Worm (Caenorhabditis elegans) whole organism, L1 larva: ENCODE data around the gene aptf-2.

Source experiments
- C16A3.4 ChIP-seq: fragments of 150-350 bp; optimal IDR thresholded peaks from 2 replicates; lab custom pipeline; 2014; ENCODE audit warnings: missing biosample characterization, missing genetic modification characterization
- C34B4.2 ChIP-seq: sonication (generic microtip); optimal IDR thresholded peaks from 2 replicates; lab custom pipeline; 2017; ENCODE audit warnings: mild to moderate bottlenecking, missing genetic modification characterization, missing compliant biosample characterization
- Y116A8C.19 ChIP-seq: sonication (generic microtip); optimal IDR thresholded peaks from 2 replicates; lab custom pipeline; 2016; ENCODE audit warnings: missing compliant biosample characterization, missing genetic modification characterization, borderline replicate concordance
- aha-1 ChIP-seq: fragments of 150-350 bp; optimal IDR thresholded peaks from 2 replicates; lab custom pipeline; 2014; ENCODE audit warnings: missing biosample characterization, missing genetic modification characterization
- alr-1 ChIP-seq: fragments of 200-800 bp; sonication (Bioruptor generic); optimal IDR thresholded peaks from 2 replicates; lab custom pipeline; 2018; ENCODE audit warnings: borderline replicate concordance, mild to moderate bottlenecking, missing genetic modification characterization, missing compliant biosample characterization
- aly-2 ChIP-seq: fragments of 150-350 bp; optimal IDR thresholded peaks from 2 replicates; lab custom pipeline; 2014; ENCODE audit warnings: missing biosample characterization, missing genetic modification characterization
- ceh-63 ChIP-seq: fragments of 200-800 bp; sonication (Bioruptor generic); optimal IDR thresholded peaks from 2 replicates; lab custom pipeline; 2018; ENCODE audit warnings: mild to moderate bottlenecking, missing genetic modification characterization, missing compliant biosample characterization
- ceh-82 ChIP-seq, 3 experiments: fragments of 150-350 bp in 1 of 3; sonication (generic microtip) in 2 of 3; optimal IDR thresholded peaks; 2 replicates each; lab custom pipeline; 2014 to 2017; ENCODE audit warnings: missing biosample characterization in 3 of 3, missing genetic modification characterization in 3 of 3
- ces-1 ChIP-seq: fragments of 150-350 bp; optimal IDR thresholded peaks from 2 replicates; lab custom pipeline; 2014; ENCODE audit warnings: missing biosample characterization, missing genetic modification reagents, missing genetic modification characterization
- dpl-1 ChIP-seq, 3 experiments: fragments of 150-350 bp in 2 of 3; sonication (generic microtip) in 1 of 3; optimal IDR thresholded peaks; 2 replicates each; lab custom pipeline; 2014 to 2017; ENCODE audit warnings: missing biosample characterization in 3 of 3, missing genetic modification characterization in 3 of 3, missing genetic modification reagents in 3 of 3
- efl-1 ChIP-seq, 4 experiments: fragments of 150-350 bp; optimal IDR thresholded peaks in 3 of 4; peaks in 1 of 4; 1 replicate in 1 of 4; 2 replicates in 3 of 4; lab custom pipeline; 2014; ENCODE audit warnings: missing biosample characterization in 2 of 4, missing genetic modification characterization in 2 of 4, missing genetic modification reagents in 2 of 4
- egl-13 ChIP-seq: sonication (generic microtip); optimal IDR thresholded peaks from 2 replicates; lab custom pipeline; 2016; ENCODE audit warnings: missing genotype, missing genetic modification reagents, missing genetic modification characterization, missing compliant biosample characterization
- egl-27 ChIP-seq, 2 experiments: fragments of 150-350 bp in 1 of 2; sonication (generic microtip); optimal IDR thresholded peaks; 3 replicates each; lab custom pipeline; 2017 to 2018; ENCODE audit warnings: missing biosample characterization in 2 of 2, missing genetic modification characterization in 2 of 2, missing genetic modification reagents in 2 of 2
- ets-5 ChIP-seq: fragments of 200-800 bp; sonication (Bioruptor generic); IDR thresholded peaks from 2 replicates; pipeline ENCODE4 v1.3.6; 2022; ENCODE audit warnings: missing genetic modification characterization, missing compliant biosample characterization
- fkh-10 ChIP-seq: sonication (generic microtip); optimal IDR thresholded peaks from 2 replicates; lab custom pipeline; 2017; ENCODE audit warnings: missing biosample characterization, missing genetic modification reagents, missing genetic modification characterization
- fkh-8 ChIP-seq: sonication (generic microtip); optimal IDR thresholded peaks from 2 replicates; lab custom pipeline; 2016; ENCODE audit warnings: mild to moderate bottlenecking, missing genetic modification characterization, missing compliant biosample characterization
- hlh-17 ChIP-seq: fragments of 200-800 bp; sonication (Bioruptor generic); optimal IDR thresholded peaks from 2 replicates; lab custom pipeline; 2018; ENCODE audit warnings: missing genetic modification characterization, mild to moderate bottlenecking, missing compliant biosample characterization, moderate library complexity, borderline replicate concordance
- hpl-2 ChIP-seq: fragments of 150-350 bp; optimal IDR thresholded peaks from 2 replicates; lab custom pipeline; 2014; ENCODE audit warnings: missing biosample characterization, missing genetic modification reagents, missing genetic modification characterization
- isw-1 ChIP-seq: fragments of 200-800 bp; sonication (Bioruptor generic); IDR thresholded peaks from 2 replicates; pipeline ENCODE4 v1.3.6; 2022; ENCODE audit warnings: missing genetic modification characterization, missing compliant biosample characterization
- lin-14 ChIP-seq: fragments of 200-800 bp; sonication (Bioruptor generic); optimal IDR thresholded peaks from 2 replicates; lab custom pipeline; 2018; ENCODE audit warnings: mild to moderate bottlenecking, missing genetic modification characterization, moderate library complexity, missing compliant biosample characterization
- lin-15B ChIP-seq: fragments of 150-350 bp; sonication (generic microtip); optimal IDR thresholded peaks from 3 replicates; lab custom pipeline; 2014; ENCODE audit warnings: missing biosample characterization, missing genetic modification characterization
- lin-35 ChIP-seq, 2 experiments: fragments of 150-350 bp; optimal IDR thresholded peaks; 2 replicates each; lab custom pipeline; 2014; ENCODE audit warnings: missing biosample characterization in 2 of 2, missing genetic modification characterization in 2 of 2, missing genetic modification reagents in 2 of 2
- lin-39 ChIP-seq: fragments of 150-350 bp; optimal IDR thresholded peaks from 2 replicates; lab custom pipeline; 2014; ENCODE audit warnings: missing biosample characterization, missing genetic modification reagents, missing genetic modification characterization
- lir-3 ChIP-seq: sonication (generic microtip); optimal IDR thresholded peaks from 2 replicates; lab custom pipeline; 2016; ENCODE audit warnings: mild to moderate bottlenecking, missing genetic modification characterization, moderate library complexity, missing compliant biosample characterization; ENCODE audit not compliant: poor library complexity
- lsy-2 ChIP-seq, 2 experiments: fragments of 150-350 bp; optimal IDR thresholded peaks; 2 replicates each; lab custom pipeline; 2014; ENCODE audit warnings: missing biosample characterization in 2 of 2, missing genetic modification characterization in 2 of 2
- mab-9 ChIP-seq: fragments of 200-800 bp; sonication (Bioruptor generic); IDR thresholded peaks from 2 replicates; pipeline ENCODE4 v1.3.6; 2022; ENCODE audit warnings: missing genetic modification reagents, missing genetic modification characterization, missing compliant biosample characterization
- mef-2 ChIP-seq: fragments of 150-350 bp; optimal IDR thresholded peaks from 2 replicates; lab custom pipeline; 2014; ENCODE audit warnings: missing biosample characterization, missing genetic modification characterization
- nhr-11 ChIP-seq: fragments of 150-350 bp; optimal IDR thresholded peaks from 2 replicates; lab custom pipeline; 2014; ENCODE audit warnings: missing biosample characterization, missing genetic modification characterization
- nhr-12 ChIP-seq: sonication (generic microtip); optimal IDR thresholded peaks from 2 replicates; lab custom pipeline; 2017; ENCODE audit warnings: missing biosample characterization, missing genetic modification characterization
- nhr-237 ChIP-seq: fragments of 150-350 bp; optimal IDR thresholded peaks from 2 replicates; lab custom pipeline; 2014; ENCODE audit warnings: missing biosample characterization, missing genetic modification characterization
- nhr-28 ChIP-seq: fragments of 150-350 bp; optimal IDR thresholded peaks from 2 replicates; lab custom pipeline; 2014; ENCODE audit warnings: missing biosample characterization, missing genetic modification characterization
- nhr-47 ChIP-seq: sonication (generic microtip); optimal IDR thresholded peaks from 2 replicates; lab custom pipeline; 2016; ENCODE audit warnings: mild to moderate bottlenecking, missing genetic modification characterization, moderate library complexity, missing compliant biosample characterization
- nhr-71 ChIP-seq: sonication (generic microtip); optimal IDR thresholded peaks from 2 replicates; lab custom pipeline; 2016; ENCODE audit warnings: mild to moderate bottlenecking, missing genetic modification characterization, moderate library complexity, missing compliant biosample characterization
- nhr-84 ChIP-seq: sonication (generic microtip); optimal IDR thresholded peaks from 2 replicates; lab custom pipeline; 2017; ENCODE audit warnings: missing biosample characterization, missing genetic modification characterization
- pag-3 ChIP-seq: sonication (generic microtip); optimal IDR thresholded peaks from 2 replicates; lab custom pipeline; 2017; ENCODE audit warnings: missing genetic modification characterization, mild to moderate bottlenecking, missing compliant biosample characterization, antibody characterized with exemption, borderline replicate concordance; ENCODE audit not compliant: insufficient read depth
- pqm-1 ChIP-seq: sonication (generic microtip); optimal IDR thresholded peaks from 3 replicates; lab custom pipeline; 2017; ENCODE audit warnings: missing biosample characterization, missing genetic modification characterization
- rnt-1 ChIP-seq: sonication (generic microtip); optimal IDR thresholded peaks from 2 replicates; lab custom pipeline; 2016; ENCODE audit warnings: mild to moderate bottlenecking, missing genetic modification characterization, moderate library complexity, missing compliant biosample characterization
- snu-23 ChIP-seq: sonication (generic microtip); optimal IDR thresholded peaks from 2 replicates; lab custom pipeline; 2016; ENCODE audit warnings: missing genetic modification characterization, missing compliant biosample characterization
- sox-4 ChIP-seq: sonication (generic microtip); optimal IDR thresholded peaks from 2 replicates; lab custom pipeline; 2016; ENCODE audit warnings: missing genetic modification characterization, missing compliant biosample characterization
- sptf-1 ChIP-seq: fragments of 150-350 bp; optimal IDR thresholded peaks from 2 replicates; lab custom pipeline; 2014; ENCODE audit warnings: missing biosample characterization, missing genetic modification characterization
- swsn-7 ChIP-seq: sonication (generic microtip); optimal IDR thresholded peaks from 2 replicates; lab custom pipeline; 2016; ENCODE audit warnings: missing genetic modification characterization, missing compliant biosample characterization
- tbx-2 ChIP-seq: sonication (generic microtip); optimal IDR thresholded peaks from 2 replicates; lab custom pipeline; 2016; ENCODE audit warnings: missing genetic modification characterization, missing compliant biosample characterization
- unc-130 ChIP-seq: fragments of 150-350 bp; optimal IDR thresholded peaks from 2 replicates; lab custom pipeline; 2017; ENCODE audit warnings: missing biosample characterization, missing genetic modification characterization, inconsistent platforms
- unc-86 ChIP-seq: sonication (generic microtip); optimal IDR thresholded peaks from 2 replicates; lab custom pipeline; 2016; ENCODE audit warnings: missing genetic modification characterization, missing compliant biosample characterization
- xbp-1 ChIP-seq: sonication (generic microtip); optimal IDR thresholded peaks from 2 replicates; lab custom pipeline; 2016; ENCODE audit warnings: missing genetic modification characterization, missing compliant biosample characterization
- zag-1 ChIP-seq: fragments of 150-350 bp; optimal IDR thresholded peaks from 2 replicates; lab custom pipeline; 2014; ENCODE audit warnings: missing biosample characterization, missing genetic modification characterization
- ztf-4 ChIP-seq: fragments of 150-350 bp; optimal IDR thresholded peaks from 2 replicates; lab custom pipeline; 2014; ENCODE audit warnings: missing biosample characterization, missing genetic modification characterization

aptf-2 gene

DNA sequence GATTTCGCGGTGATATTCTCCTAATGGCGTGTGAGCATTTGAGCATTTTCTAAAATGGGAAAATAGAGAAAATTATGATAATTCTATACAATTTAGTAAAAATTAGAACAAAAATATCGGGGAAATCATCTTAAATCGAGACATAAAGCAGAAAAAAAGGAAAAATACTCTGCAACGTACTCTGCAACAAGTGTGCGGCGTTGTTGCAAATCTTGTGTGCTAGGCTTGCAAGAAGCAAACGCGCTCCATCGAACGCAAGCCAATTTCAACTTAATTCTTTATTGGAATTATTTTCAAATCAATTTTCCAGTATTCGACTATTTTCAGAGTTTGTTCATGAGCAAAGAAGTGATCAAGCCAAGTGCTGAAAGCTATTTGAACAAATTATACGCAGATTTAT is 29.8 kb downstream of the aptf-2 start, which contains the start of the genes Y62E10A.20, Y62E10A.23 and mdt-9 (continued):
- TF ChIP-seq C16A3.4 (tag; lab: Kevin White, UChicago) (peak; percentile 94), mef-2 (tag; lab: Kevin White, UChicago) (no peak), unc-86 (tag; lab: Kevin White, UChicago) (peak; percentile 69), hpl-2 (GFP tag; lab: Kevin White, UChicago) (peak; percentile 47), lin-15B (tag; lab: Kevin White, UChicago) (peak; percentile 89), mab-9 (no peak), efl-1 (optimal IDR thresholded peaks at IDR 0.05; lab: Kevin White, UChicago) (peak; percentile 75 to 76), efl-1 (GFP tag; optimal IDR thresholded peaks at IDR 0.05 in 1 of 2; lab: Kevin White, UChicago) (peak; percentile 70 to 97), nhr-28 (tag; lab: Kevin White, UChicago) (no peak), sox-4 (peak; percentile 18), pag-3 (tag; lab: Kevin White, UChicago) (no peak)

- TF ChIP-seq rnt-1 (no peak), unc-86 (tag; lab: Kevin White, UChicago) (no peak), ceh-63 (GFP tag; lab: Kevin White, UChicago) (no peak), pag-3 (tag; lab: Kevin White, UChicago) (no peak), pqm-1 (tag; lab: Kevin White, UChicago) (no peak), lin-39 (tag; lab: Kevin White, UChicago) (no peak), zag-1 (tag; lab: Kevin White, UChicago) (no peak), lsy-2 (tag; optimal IDR thresholded peaks at IDR 0.05; lab: Kevin White, UChicago) (peak; percentile 1 to 23), ztf-4 (tag; lab: Kevin White, UChicago) (no peak), aha-1 (tag; lab: Kevin White, UChicago) (no peak), egl-13 (tag; lab: Kevin White, UChicago) (no peak), nhr-47 (tag; lab: Kevin White, UChicago) (peak; percentile 17), nhr-12 (no peak), efl-1 (optimal IDR thresholded peaks at IDR 0.05; lab: Kevin White, UChicago) (peak; percentile 19 to 28), efl-1 (GFP tag; optimal IDR thresholded peaks at IDR 0.05 in 1 of 2; lab: Kevin White, UChicago) (peak in 1 of 2 experiments; percentile 9), mab-9 (no peak), sptf-1 (no peak), hlh-17 (no peak), fkh-10 (no peak), lir-3 (tag; lab: Kevin White, UChicago) (no peak), ces-1 (GFP tag; lab: Kevin White, UChicago) (no peak), C16A3.4 (tag; lab: Kevin White, UChicago) (no peak), aly-2 (tag; lab: Kevin White, UChicago) (no peak), hpl-2 (GFP tag; lab: Kevin White, UChicago) (no peak), ceh-82 (tag; optimal IDR thresholded peaks at IDR 0.05; lab: Kevin White, UChicago) (peak in 2 of 3 experiments; percentile 22 to 43), ets-5 (GFP tag; lab: Robert Waterston, UW) (no peak), egl-27 (tag; optimal IDR thresholded peaks at IDR 0.05; lab: Kevin White, UChicago) (no peak), sox-4 (no peak), unc-130 (tag; lab: Kevin White, UChicago) (no peak), nhr-71 (tag; lab: Kevin White, UChicago) (peak; percentile 27), lin-14 (GFP tag; lab: Kevin White, UChicago) (no peak), Y116A8C.19 (tag; lab: Kevin White, UChicago) (no peak), isw-1 (GFP tag; lab: Robert Waterston, UW) (no peak), tbx-2 (tag; lab: Kevin White, UChicago) (no peak), snu-23 (GFP tag; lab: Kevin White, UChicago) (peak; percentile 42), nhr-237 (tag; lab: Kevin White, UChicago) (no peak), C34B4.2 (tag; lab: Kevin White, UChicago) (no peak), nhr-11 (tag; lab: Kevin White, UChicago) (no peak), fkh-8 (peak; percentile 26), lin-35 (GFP tag; optimal IDR thresholded peaks at IDR 0.05; lab: Kevin White, UChicago) (peak in 1 of 2 experiments; percentile 30), swsn-7 (tag; lab: Kevin White, UChicago) (peak; percentile 18), alr-1 (tag; lab: Kevin White, UChicago) (no peak), xbp-1 (peak; percentile 14), dpl-1 (GFP tag; optimal IDR thresholded peaks at IDR 0.05; lab: Kevin White, UChicago) (no peak), nhr-84 (tag; lab: Kevin White, UChicago) (no peak)
These were observed 32.0 kb downstream of the aptf-2 start, which contains the start of gene rab-19 for ce11 chrIV:13383763-13384436. TSS of gene rab-19 (minus strand) at chrIV:13384386.
